Fruit fly (Drosophila melanogaster): ENCODE data around the gene CG34164.
A peak's percentile ranks its signal among the peaks of the same experiment; 100 is the strongest.

The CG34164 gene

dm6 chr2L:12044613-12045350 is 11.4 kb upstream of the CG34164 start, which contains the start of gene CG6785 (continued):
- TF ChIP-seq sob (GFP tag; IDR thresholded peaks at IDR 0.05) (peak; percentile 59; the same call in 1 of the 2 replicates), CG7839 (tag; optimal IDR thresholded peaks at IDR 0.05) (peak; percentile 64), CG3726 (GFP tag; IDR thresholded peaks at IDR 0.05) (no peak; the same call in 2 of the 3 replicates), CG8281 (tag; optimal IDR thresholded peaks at IDR 0.05) (peak; percentile 69), CG12236 (GFP tag; optimal IDR thresholded peaks at IDR 0.05) (peak; percentile 94), ash1 (GFP tag; optimal IDR thresholded peaks at IDR 0.05) (peak; percentile 78), CG10543 (GFP tag; optimal IDR thresholded peaks at IDR 0.05) (peak; percentile 93), slbo (GFP tag; IDR thresholded peaks at IDR 0.05) (no peak), Hr78 (GFP tag; optimal IDR thresholded peaks at IDR 0.05) (peak in 1 of 2 experiments; percentile 52), CG6175 (GFP tag; IDR thresholded peaks at IDR 0.05) (no peak), CG14710 (tag; optimal IDR thresholded peaks at IDR 0.05) (peak; percentile 73), cas (GFP tag; IDR thresholded peaks at IDR 0.05) (no peak), CG17912 (GFP tag; optimal IDR thresholded peaks at IDR 0.05) (peak; percentile 96), CG12155 (GFP tag; optimal IDR thresholded peaks at IDR 0.05) (peak; percentile 58), Awh (GFP tag; IDR thresholded peaks at IDR 0.05) (peak; percentile 80), Hmr (GFP tag; optimal IDR thresholded peaks at IDR 0.05) (peak; percentile 90), Mad (GFP tag; optimal IDR thresholded peaks at IDR 0.05) (peak; percentile 70), CG10209 (GFP tag; optimal IDR thresholded peaks at IDR 0.05) (peak; percentile 93), tll (GFP tag; optimal IDR thresholded peaks at IDR 0.05) (no peak), scrt (GFP tag; optimal IDR thresholded peaks at IDR 0.05) (peak; percentile 74), CG4360 (GFP tag; IDR thresholded peaks at IDR 0.05) (no peak), pho (GFP tag; optimal IDR thresholded peaks at IDR 0.05) (peak; percentile 76), nmo (GFP tag; optimal IDR thresholded peaks at IDR 0.05) (peak; percentile 24), CG8089 (GFP tag; optimal IDR thresholded peaks at IDR 0.05) (peak; percentile 88), tap (tag; optimal IDR thresholded peaks at IDR 0.05) (peak; percentile 76), hth (optimal IDR thresholded peaks at IDR 0.05) (no peak), pros (GFP tag; optimal IDR thresholded peaks at IDR 0.05) (no peak), luna (GFP tag; optimal IDR thresholded peaks at IDR 0.05) (peak; percentile 28), zfh2 (GFP tag; optimal IDR thresholded peaks at IDR 0.05) (no peak), sens-2 (GFP tag; IDR thresholded peaks at IDR 0.05) (peak; percentile 29; the same call in 1 of the 2 replicates), CG16813 (GFP tag; IDR thresholded peaks at IDR 0.05; ENCODE audit: partially characterized antibody) (no peak), CG3065 (GFP tag; optimal IDR thresholded peaks at IDR 0.05) (peak; percentile 50), danr (GFP tag; IDR thresholded peaks at IDR 0.05) (no peak), B-H1 (GFP tag; IDR thresholded peaks at IDR 0.05) (no peak; the same call in 2 of the 3 replicates), CG2678 (tag; optimal IDR thresholded peaks at IDR 0.05) (peak; percentile 86), org-1 (GFP tag; optimal IDR thresholded peaks at IDR 0.05) (peak; percentile 90), Deaf1 (tag; optimal IDR thresholded peaks at IDR 0.05) (peak; percentile 37), fd102C (GFP tag; optimal IDR thresholded peaks at IDR 0.05) (peak; percentile 70), inv (GFP tag; IDR thresholded peaks at IDR 0.05; ENCODE audit: partially characterized antibody) (no peak), ac (GFP tag; optimal IDR thresholded peaks at IDR 0.05) (peak; percentile 78), ewg (GFP tag; optimal IDR thresholded peaks at IDR 0.05) (peak; percentile 79), HLH4C (GFP tag; IDR thresholded peaks at IDR 0.05; ENCODE audit: partially characterized antibody) (no peak), CG11093 (GFP tag; IDR thresholded peaks at IDR 0.05) (no peak), CG17568 (GFP tag; optimal IDR thresholded peaks at IDR 0.05) (peak; percentile 96), CG11247 (GFP tag; IDR thresholded peaks at IDR 0.05) (peak; percentile 30; the same call in 1 of the 2 replicates), CG7928 (GFP tag; optimal IDR thresholded peaks at IDR 0.05) (peak; percentile 30), CG13894 (tag; optimal IDR thresholded peaks at IDR 0.05) (peak; percentile 72), tin (GFP tag; optimal IDR thresholded peaks at IDR 0.05) (peak; percentile 56)
